Fruit fly (Drosophila melanogaster) whole organism, wandering third instar larva: Measurements from ENCODE around the gene Kmn2.

Source experiments
- Abd-B ChIP-seq: fragments of >200 bp; optimal IDR thresholded peaks from 2 replicates; lab custom pipeline; 2017; ENCODE audit warnings: missing biosample characterization, missing genetic modification characterization
- CG32264 ChIP-seq: fragments of 200-800 bp; sonication (Bioruptor generic); optimal IDR thresholded peaks from 2 replicates; lab custom pipeline; 2016; ENCODE audit warnings: missing biosample characterization, missing genetic modification characterization
- CG9705 ChIP-seq: fragments of 200-800 bp; sonication (Bioruptor generic); optimal IDR thresholded peaks from 2 replicates; lab custom pipeline; 2018; ENCODE audit warnings: missing biosample characterization, mild to moderate bottlenecking, missing genetic modification characterization
- CrebA ChIP-seq: fragments of 200-800 bp; sonication (Bioruptor generic); optimal IDR thresholded peaks from 2 replicates; lab custom pipeline; 2016; ENCODE audit warnings: missing biosample characterization, mild to moderate bottlenecking, missing genetic modification characterization, borderline replicate concordance
- Dfd ChIP-seq: fragments of >200 bp; optimal IDR thresholded peaks from 2 replicates; lab custom pipeline; 2017; ENCODE audit warnings: missing biosample characterization, missing genetic modification characterization
- Dif ChIP-seq: fragments of 200-275, 200-300 bp; sonication (Bioruptor generic); optimal IDR thresholded peaks from 2 replicates; lab custom pipeline; 2018; ENCODE audit warnings: missing biosample characterization, missing genetic modification characterization; ENCODE audit not compliant: partially characterized antibody
- GATAd ChIP-seq: sonication (Bioruptor generic); optimal IDR thresholded peaks from 2 replicates; lab custom pipeline; 2016; ENCODE audit warnings: missing biosample characterization, missing genetic modification characterization
- HLH106 ChIP-seq: fragments of 200-800 bp; optimal IDR thresholded peaks from 3 replicates; lab custom pipeline; 2019; ENCODE audit warnings: missing biosample characterization, mild to moderate bottlenecking, missing genetic modification characterization, moderate library complexity
- Hnf4 ChIP-seq: fragments of 200-800 bp; sonication (Bioruptor generic); optimal IDR thresholded peaks from 2 replicates; lab custom pipeline; 2016; ENCODE audit warnings: missing biosample characterization, mild to moderate bottlenecking, missing genetic modification characterization
- Hr78 ChIP-seq: fragments of >200 bp; optimal IDR thresholded peaks from 2 replicates; lab custom pipeline; 2017; ENCODE audit warnings: missing biosample characterization, missing genetic modification characterization
- Hr83 ChIP-seq: fragments of 200-300 bp; sonication (Bioruptor generic); optimal IDR thresholded peaks from 2 replicates; lab custom pipeline; 2016; ENCODE audit warnings: missing biosample characterization, mild to moderate bottlenecking, missing genetic modification characterization, moderate library complexity; ENCODE audit not compliant: poor library complexity, severe bottlenecking
- Jra ChIP-seq: sonication (Bioruptor generic); optimal IDR thresholded peaks from 2 replicates; lab custom pipeline; 2016; ENCODE audit warnings: missing biosample characterization, missing genetic modification characterization
- Mio ChIP-seq: sonication (Bioruptor generic); optimal IDR thresholded peaks from 2 replicates; lab custom pipeline; 2016; ENCODE audit warnings: missing biosample characterization, missing genetic modification characterization
- Myc ChIP-seq: fragments of >200 bp; optimal IDR thresholded peaks from 2 replicates; lab custom pipeline; 2017
- N ChIP-seq: fragments of >200 bp; optimal IDR thresholded peaks from 2 replicates; lab custom pipeline; 2018; ENCODE audit warnings: missing biosample characterization, missing external identifiers, missing genetic modification characterization
- OdsH ChIP-seq: fragments of 200-800 bp; sonication (Bioruptor generic); optimal IDR thresholded peaks from 2 replicates; lab custom pipeline; 2016; ENCODE audit warnings: missing biosample characterization, mild to moderate bottlenecking, missing genetic modification characterization
- Rel ChIP-seq, 2 experiments: fragments of 200-800 bp; sonication (Bioruptor generic) in 1 of 2; optimal IDR thresholded peaks; 2 replicates in 1 of 2; 3 replicates in 1 of 2; lab custom pipeline; 2016 to 2019; ENCODE audit warnings: mild to moderate bottlenecking in 2 of 2, missing biosample characterization in 2 of 2, missing genetic modification characterization in 2 of 2, moderate library complexity in 1 of 2
- Sp1 ChIP-seq: fragments of 200-800 bp; sonication (Bioruptor generic); optimal IDR thresholded peaks from 3 replicates; lab custom pipeline; 2019; ENCODE audit warnings: missing biosample characterization, mild to moderate bottlenecking, missing genetic modification characterization, moderate library complexity
- Vsx2 ChIP-seq: fragments of 200-300, 225-300 bp; sonication (Bioruptor generic); optimal IDR thresholded peaks from 2 replicates; lab custom pipeline; 2018; ENCODE audit warnings: missing biosample characterization, missing genetic modification characterization; ENCODE audit not compliant: partially characterized antibody
- br ChIP-seq: fragments of 200-800 bp; sonication (Bioruptor generic); optimal IDR thresholded peaks from 2 replicates; lab custom pipeline; 2016; ENCODE audit warnings: missing biosample characterization, missing genetic modification characterization
- brk ChIP-seq: fragments of 200-800 bp; sonication (Bioruptor generic); optimal IDR thresholded peaks from 2 replicates; lab custom pipeline; 2016; ENCODE audit warnings: missing biosample characterization, mild to moderate bottlenecking, missing genetic modification characterization
- dl ChIP-seq, 2 experiments: fragments of 175-275, 200-275 bp in 1 of 2; fragments of 200-275 bp in 1 of 2; sonication (Bioruptor generic); optimal IDR thresholded peaks; lab custom pipeline; 2018; ENCODE audit warnings: mild to moderate bottlenecking in 2 of 2, missing biosample characterization in 2 of 2, missing genetic modification characterization in 2 of 2, moderate library complexity in 2 of 2; ENCODE audit not compliant: partially characterized antibody in 2 of 2, insufficient read depth in 1 of 2
- dmrt93B ChIP-seq: fragments of 200-800 bp; sonication (Bioruptor generic); optimal IDR thresholded peaks from 2 replicates; lab custom pipeline; 2018; ENCODE audit warnings: missing biosample characterization, mild to moderate bottlenecking, missing genetic modification characterization
- dsf ChIP-seq: sonication (Bioruptor generic); optimal IDR thresholded peaks from 2 replicates; lab custom pipeline; 2016; ENCODE audit warnings: missing biosample characterization, missing genetic modification characterization, borderline replicate concordance
- ey ChIP-seq: fragments of 200-800 bp; sonication (Bioruptor generic); optimal IDR thresholded peaks from 2 replicates; lab custom pipeline; 2016; ENCODE audit warnings: missing biosample characterization, missing genetic modification characterization
- foxo ChIP-seq, 2 experiments: fragments of 200-800 bp; sonication (Bioruptor generic); optimal IDR thresholded peaks; 2 replicates in 1 of 2; 3 replicates in 1 of 2; lab custom pipeline; 2016 to 2017; ENCODE audit warnings: missing biosample characterization in 2 of 2, missing genetic modification characterization in 2 of 2
- fru ChIP-seq: fragments of 200-800 bp; sonication (Bioruptor generic); optimal IDR thresholded peaks from 3 replicates; lab custom pipeline; 2016; ENCODE audit warnings: missing biosample characterization, mild to moderate bottlenecking, missing genetic modification characterization
- h ChIP-seq: fragments of 200-800 bp; sonication (Bioruptor generic); optimal IDR thresholded peaks from 3 replicates; lab custom pipeline; 2016; ENCODE audit warnings: missing biosample characterization, mild to moderate bottlenecking, missing genetic modification characterization
- jim ChIP-seq: fragments of 175-275, 200-325 bp; sonication (Bioruptor generic); optimal IDR thresholded peaks from 2 replicates; lab custom pipeline; 2016; ENCODE audit warnings: missing biosample characterization, mild to moderate bottlenecking, missing genetic modification characterization
- lola ChIP-seq: fragments of >200 bp; optimal IDR thresholded peaks from 2 replicates; lab custom pipeline; 2017; ENCODE audit warnings: missing biosample characterization, missing genetic modification characterization
- pan ChIP-seq: fragments of >200 bp; optimal IDR thresholded peaks from 2 replicates; lab custom pipeline; 2017
- psq ChIP-seq: fragments of 200-800 bp; sonication (Bioruptor generic); optimal IDR thresholded peaks from 3 replicates; lab custom pipeline; 2017; ENCODE audit warnings: missing biosample characterization, mild to moderate bottlenecking, missing genetic modification characterization, moderate library complexity
- rgr ChIP-seq: fragments of 200-800 bp; sonication (Bioruptor generic); optimal IDR thresholded peaks from 3 replicates; lab custom pipeline; 2016; ENCODE audit warnings: missing biosample characterization, mild to moderate bottlenecking, missing genetic modification characterization
- sage ChIP-seq: fragments of 200-800 bp; sonication (Bioruptor generic); optimal IDR thresholded peaks from 2 replicates; lab custom pipeline; 2016; ENCODE audit warnings: missing biosample characterization, mild to moderate bottlenecking, missing genetic modification characterization
- sv ChIP-seq: fragments of 200-800 bp; sonication (Bioruptor generic); optimal IDR thresholded peaks from 3 replicates; lab custom pipeline; 2016; ENCODE audit warnings: missing biosample characterization, missing genetic modification characterization
- tai ChIP-seq: sonication (Bioruptor generic); optimal IDR thresholded peaks from 2 replicates; lab custom pipeline; 2016; ENCODE audit warnings: missing biosample characterization, missing genetic modification characterization
- usp ChIP-seq: fragments of >200 bp; optimal IDR thresholded peaks from 2 replicates; lab custom pipeline; 2017; ENCODE audit warnings: missing biosample characterization, missing genetic modification characterization
- woc ChIP-seq: sonication (Bioruptor generic); optimal IDR thresholded peaks from 2 replicates; lab custom pipeline; 2016; ENCODE audit warnings: missing biosample characterization, mild to moderate bottlenecking, missing genetic modification characterization

Kmn2 gene

DNA sequence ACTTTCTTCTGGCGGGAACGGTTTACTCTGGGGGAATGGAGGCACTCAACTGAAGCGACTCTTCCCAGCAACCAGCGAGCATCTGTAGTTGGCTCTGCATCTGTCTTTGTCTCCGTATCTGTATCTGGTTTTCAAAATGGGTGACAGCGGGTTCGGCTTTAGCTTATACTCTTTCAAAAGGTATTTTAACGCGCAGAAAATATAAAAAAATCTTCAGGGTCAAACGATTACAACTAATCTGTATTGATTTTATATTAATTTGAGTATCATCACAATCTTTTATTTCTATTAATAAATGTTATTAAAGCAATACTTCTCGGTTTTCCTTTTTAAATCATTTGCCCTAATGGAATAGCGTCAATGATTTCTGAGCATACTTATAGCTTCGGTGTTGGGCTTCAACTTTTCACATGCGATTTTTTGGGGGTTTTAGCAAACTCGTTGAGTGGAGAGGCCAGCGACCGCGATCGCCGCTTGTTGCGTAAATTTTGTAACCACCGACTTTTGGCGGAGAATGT, 28.4 kb upstream of the Kmn2 start, which contains the start of gene ImpE3 (continued):
- TF ChIP-seq sv (GFP tag; lab: Kevin White, UChicago) (no peak), rgr (GFP tag; lab: Kevin White, UChicago) (peak; percentile 66), psq (GFP tag; lab: Kevin White, UChicago) (peak; percentile 61), HLH106 (peak; percentile 74), brk (GFP tag; lab: Kevin White, UChicago) (no peak), Vsx2 (GFP tag; lab: Kevin White, UChicago) (no peak)

DNA sequence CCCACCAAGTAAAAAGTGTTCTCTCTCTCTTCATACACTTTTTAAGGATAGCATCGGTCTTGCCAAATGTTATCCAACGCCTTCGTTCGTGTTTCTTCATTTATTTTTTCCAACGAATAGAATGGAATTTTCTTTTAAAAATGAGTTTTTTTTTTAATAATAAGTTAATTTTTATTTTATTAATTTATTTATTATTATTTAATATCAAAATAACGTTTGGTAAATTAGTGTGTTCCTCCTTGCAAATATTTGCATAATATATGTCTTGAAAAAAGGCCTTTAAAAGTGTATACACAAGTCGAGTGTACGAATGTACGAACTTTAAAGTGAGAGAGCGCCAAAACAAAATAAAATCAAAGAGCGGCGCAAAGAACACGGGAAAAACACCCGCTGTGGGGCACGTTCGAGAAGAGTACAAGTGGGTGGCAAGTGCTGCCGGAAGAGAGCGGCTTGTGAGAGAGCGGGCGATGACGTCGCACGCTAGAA, 26.1 kb upstream of the Kmn2 start:
- TF ChIP-seq fru (GFP tag; lab: Kevin White, UChicago) (no peak), sv (GFP tag; lab: Kevin White, UChicago) (peak; percentile 12), lola (GFP tag; lab: Kevin White, UChicago) (no peak), CG32264 (GFP tag; lab: Kevin White, UChicago) (no peak), woc (GFP tag; lab: Kevin White, UChicago) (peak; percentile 75), Sp1 (GFP tag; lab: Kevin White, UChicago) (peak; percentile 90), dmrt93B (peak; percentile 65), dsf (GFP tag; lab: Kevin White, UChicago) (no peak), h (GFP tag; lab: Kevin White, UChicago) (peak; percentile 18), CG9705 (GFP tag; lab: Kevin White, UChicago) (no peak), brk (GFP tag; lab: Kevin White, UChicago) (no peak), Dif (GFP tag; lab: Kevin White, UChicago) (peak; percentile 55), Rel (GFP tag; optimal IDR thresholded peaks at IDR 0.05; lab: Kevin White, UChicago) (peak; percentile 22), Rel (tag; optimal IDR thresholded peaks at IDR 0.05; lab: Kevin White, UChicago) (peak; percentile 51), jim (GFP tag; lab: Kevin White, UChicago) (no peak), N (GFP tag; lab: Kevin White, UChicago) (no peak), GATAd (GFP tag; lab: Kevin White, UChicago) (no peak), HLH106 (peak; percentile 82), pan (lab: Kevin White, UChicago) (no peak), CrebA (GFP tag; lab: Kevin White, UChicago) (no peak), Dfd (GFP tag; lab: Kevin White, UChicago) (no peak), dl (GFP tag; optimal IDR thresholded peaks at IDR 0.05; lab: Kevin White, UChicago; ENCODE audit: insufficient read depth in 1 of 2, partially characterized antibody in 2 of 2) (peak; percentile 17 to 28), Hr83 (GFP tag; lab: Kevin White, UChicago) (no peak), usp (GFP tag; lab: Kevin White, UChicago) (no peak), Hr78 (no peak), Hnf4 (GFP tag; lab: Kevin White, UChicago) (no peak), rgr (GFP tag; lab: Kevin White, UChicago) (peak; percentile 84), Mio (GFP tag; lab: Kevin White, UChicago) (no peak), Jra (GFP tag; lab: Kevin White, UChicago) (no peak), tai (GFP tag; lab: Kevin White, UChicago) (no peak), Myc (lab: Kevin White, UChicago) (no peak), sage (peak; percentile 67), ey (GFP tag; lab: Kevin White, UChicago) (peak; percentile 53), Abd-B (GFP tag; lab: Kevin White, UChicago) (no peak), OdsH (GFP tag; lab: Kevin White, UChicago) (peak; percentile 81), br (GFP tag; lab: Kevin White, UChicago) (peak; percentile 62), foxo (GFP tag; optimal IDR thresholded peaks at IDR 0.05; lab: Kevin White, UChicago) (peak in 1 of 2 experiments; percentile 76), psq (GFP tag; lab: Kevin White, UChicago) (peak; percentile 85), Vsx2 (GFP tag; lab: Kevin White, UChicago) (no peak)
